Worm (Caenorhabditis elegans) whole organism, mixed stage, embryonic: Measurements from ENCODE around the gene blos-1.

Source experiments
- drap-1 ChIP-seq: fragments of 200-800 bp; sonication (Bioruptor generic); optimal IDR thresholded peaks from 3 replicates; lab custom pipeline; 2018; ENCODE audit warnings: mild to moderate bottlenecking, missing genetic modification characterization, missing compliant biosample characterization
- elt-1 ChIP-seq: sonication (generic microtip); optimal IDR thresholded peaks from 2 replicates; lab custom pipeline; 2017; ENCODE audit warnings: missing genetic modification characterization, mild to moderate bottlenecking, missing compliant biosample characterization, antibody characterized with exemption, moderate library complexity, borderline replicate concordance; ENCODE audit not compliant: insufficient read depth
- flh-1 ChIP-seq: fragments of 200-800 bp; sonication (Bioruptor generic); optimal IDR thresholded peaks from 2 replicates; lab custom pipeline; 2018; ENCODE audit warnings: mild to moderate bottlenecking, missing genetic modification characterization, moderate library complexity, missing compliant biosample characterization
- mep-1 ChIP-seq: fragments of 150-350 bp; optimal IDR thresholded peaks from 2 replicates; lab custom pipeline; 2017; ENCODE audit warnings: missing biosample characterization, missing genetic modification reagents, missing genetic modification characterization, inconsistent platforms
- nhr-2 ChIP-seq: fragments of 150-350 bp; optimal IDR thresholded peaks from 2 replicates; lab custom pipeline; 2014; ENCODE audit warnings: missing biosample characterization, missing genetic modification characterization
- nhr-28 ChIP-seq: fragments of 150-350 bp; optimal IDR thresholded peaks from 2 replicates; lab custom pipeline; 2014; ENCODE audit warnings: missing biosample characterization, missing genetic modification characterization
- sptf-1 ChIP-seq: sonication (generic microtip); optimal IDR thresholded peaks from 2 replicates; lab custom pipeline; 2017; ENCODE audit warnings: mild to moderate bottlenecking, missing genetic modification characterization, moderate library complexity, missing compliant biosample characterization
- unc-39 ChIP-seq: fragments of 150-350 bp; optimal IDR thresholded peaks from 2 replicates; lab custom pipeline; 2014; ENCODE audit warnings: missing biosample characterization, missing genetic modification characterization
- unc-62 ChIP-seq: fragments of 150-350 bp; optimal IDR thresholded peaks from 2 replicates; lab custom pipeline; 2014; ENCODE audit warnings: missing biosample characterization, missing genetic modification reagents, missing genetic modification characterization
- ztf-11 ChIP-seq: fragments of 150-350 bp; optimal IDR thresholded peaks from 2 replicates; lab custom pipeline; 2014; ENCODE audit warnings: missing biosample characterization, missing genetic modification characterization

DNA sequence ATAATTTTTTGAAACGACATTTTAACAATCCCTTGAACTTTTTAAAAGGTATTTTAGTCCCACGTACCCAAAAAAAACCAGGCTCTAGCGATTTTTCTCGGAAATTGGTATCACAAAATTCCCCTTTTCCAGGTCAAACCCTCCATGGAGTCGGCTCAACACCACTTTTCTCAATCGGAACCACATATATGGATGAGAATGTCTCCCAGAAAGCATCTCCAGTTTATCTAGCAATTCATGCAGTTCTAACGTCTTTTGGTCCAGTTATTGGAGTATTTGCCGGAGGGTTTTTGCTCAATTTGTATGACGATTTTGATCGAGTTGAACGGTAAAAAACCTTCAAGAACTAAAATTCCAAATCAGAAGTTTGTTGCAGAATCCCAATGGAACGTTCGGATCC is 28.3 kb upstream of the blos-1 start:
- TF ChIP-seq nhr-28 (no peak), flh-1 (GFP tag; lab: Kevin White, UChicago) (no peak), mep-1 (tag; lab: Kevin White, UChicago) (no peak), sptf-1 (tag; lab: Kevin White, UChicago) (no peak), unc-39 (tag; lab: Kevin White, UChicago) (no peak), unc-62 (GFP tag; lab: Kevin White, UChicago) (no peak), nhr-2 (tag; lab: Kevin White, UChicago) (no peak), elt-1 (tag; lab: Kevin White, UChicago) (no peak), drap-1 (GFP tag; lab: Kevin White, UChicago) (no peak), ztf-11 (tag; lab: Kevin White, UChicago) (no peak)
